Worm (Caenorhabditis elegans): ENCODE results near the gene ref-1.

ce11 chrII:10187808-10188207 lies 30.5 kb upstream of the ref-1 start, which contains the start of gene srd-2:
- no peak for TF ChIP-seq lir-3 (tag; optimal IDR thresholded peaks at IDR 0.05; ENCODE audit: poor library complexity)
- no peak for TF ChIP-seq mep-1 (tag; optimal IDR thresholded peaks at IDR 0.05)
- TF ChIP-seq unc-62 (GFP tag; optimal IDR thresholded peaks at IDR 0.05), result no peak
- TF ChIP-seq ama-1 (optimal IDR thresholded peaks at IDR 0.05), result no peak
- TF ChIP-seq nhr-76 (tag; optimal IDR thresholded peaks at IDR 0.05), result no peak
- no peak for TF ChIP-seq nhr-11 (tag; optimal IDR thresholded peaks at IDR 0.05)
- no peak for TF ChIP-seq ceh-63 (GFP tag; optimal IDR thresholded peaks at IDR 0.05)
- no peak for TF ChIP-seq ceh-8 (GFP tag; optimal IDR thresholded peaks at IDR 0.05)
- TF ChIP-seq isw-1 (GFP tag; IDR thresholded peaks at IDR 0.05), result no peak
- no peak for TF ChIP-seq sptf-1 (tag; optimal IDR thresholded peaks at IDR 0.05)
- TF ChIP-seq blmp-1 (tag; optimal IDR thresholded peaks at IDR 0.05), result no peak
- no peak for TF ChIP-seq skn-1 (tag; optimal IDR thresholded peaks at IDR 0.05)
- TF ChIP-seq ztf-4 (tag; optimal IDR thresholded peaks at IDR 0.05), result no peak
